Worm (Caenorhabditis elegans) whole organism, L1 larva: ENCODE data around the gene C01G10.10.

Source experiments
- alr-1 ChIP-seq: fragments of 200-800 bp; sonication (Bioruptor generic); optimal IDR thresholded peaks from 2 replicates; lab custom pipeline; 2018; ENCODE audit warnings: borderline replicate concordance, mild to moderate bottlenecking, missing genetic modification characterization, missing compliant biosample characterization
- ama-1 ChIP-seq: fragments of 150-350 bp; optimal IDR thresholded peaks from 2 replicates; lab custom pipeline; 2014
- blmp-1 ChIP-seq: fragments of 150-350 bp; optimal IDR thresholded peaks from 2 replicates; lab custom pipeline; 2014; ENCODE audit warnings: missing biosample characterization, missing genetic modification characterization
- ceh-63 ChIP-seq: fragments of 200-800 bp; sonication (Bioruptor generic); optimal IDR thresholded peaks from 2 replicates; lab custom pipeline; 2018; ENCODE audit warnings: mild to moderate bottlenecking, missing genetic modification characterization, missing compliant biosample characterization
- ceh-8 ChIP-seq: fragments of 200-800 bp; sonication (Bioruptor generic); optimal IDR thresholded peaks from 2 replicates; lab custom pipeline; 2018; ENCODE audit warnings: mild to moderate bottlenecking, missing genetic modification characterization, moderate library complexity, missing compliant biosample characterization
- grh-1 ChIP-seq: fragments of 200-800 bp; sonication (Bioruptor generic); IDR thresholded peaks from 2 replicates; pipeline ENCODE4 v1.3.6; 2022; ENCODE audit warnings: missing genetic modification reagents, missing genetic modification characterization, missing compliant biosample characterization
- isw-1 ChIP-seq: fragments of 200-800 bp; sonication (Bioruptor generic); IDR thresholded peaks from 2 replicates; pipeline ENCODE4 v1.3.6; 2022; ENCODE audit warnings: missing genetic modification characterization, missing compliant biosample characterization
- lin-39 ChIP-seq: fragments of 150-350 bp; optimal IDR thresholded peaks from 2 replicates; lab custom pipeline; 2014; ENCODE audit warnings: missing biosample characterization, missing genetic modification reagents, missing genetic modification characterization
- mep-1 ChIP-seq: fragments of 150-350 bp; optimal IDR thresholded peaks from 2 replicates; lab custom pipeline; 2014; ENCODE audit warnings: missing biosample characterization, missing genetic modification characterization
- nhr-11 ChIP-seq: fragments of 150-350 bp; optimal IDR thresholded peaks from 2 replicates; lab custom pipeline; 2014; ENCODE audit warnings: missing biosample characterization, missing genetic modification characterization
- pqm-1 ChIP-seq: sonication (generic microtip); optimal IDR thresholded peaks from 3 replicates; lab custom pipeline; 2017; ENCODE audit warnings: missing biosample characterization, missing genetic modification characterization
- tbx-2 ChIP-seq: sonication (generic microtip); optimal IDR thresholded peaks from 2 replicates; lab custom pipeline; 2016; ENCODE audit warnings: missing genetic modification characterization, missing compliant biosample characterization
- unc-30 ChIP-seq: sonication (generic microtip); optimal IDR thresholded peaks from 2 replicates; lab custom pipeline; 2017; ENCODE audit warnings: missing biosample characterization, missing genetic modification characterization
- unc-98 ChIP-seq: fragments of 200-800 bp; sonication (Bioruptor generic); IDR thresholded peaks from 2 replicates; pipeline ENCODE4 v1.3.6; 2022; ENCODE audit warnings: missing genetic modification characterization, missing compliant biosample characterization

- peak; percentile 58; the same call in 1 of the 2 replicates for TF ChIP-seq unc-98
- peak; percentile 79 for TF ChIP-seq mep-1 (tag; lab: Kevin White, UChicago)
- no peak for TF ChIP-seq lin-39
- TF ChIP-seq nhr-11: no peak
- TF ChIP-seq ceh-63 (GFP tag; lab: Kevin White, UChicago): no peak
- TF ChIP-seq ceh-8 (GFP tag; lab: Kevin White, UChicago): no peak
- TF ChIP-seq unc-30: no peak
- TF ChIP-seq grh-1 (GFP tag; lab: Robert Waterston, UW): 0 out of 2 replicates have a peak, but pooled peaks have one; percentile 34
- no peak for TF ChIP-seq pqm-1
- TF ChIP-seq tbx-2 (tag; lab: Kevin White, UChicago): peak; percentile 87
- no peak for TF ChIP-seq ama-1 (lab: Kevin White, UChicago)
- TF ChIP-seq blmp-1: peak; percentile 51
- TF ChIP-seq isw-1 (GFP tag; lab: Robert Waterston, UW): peak; percentile 46; the same call in 1 of the 2 replicates
- TF ChIP-seq alr-1: no peak
These were observed at the start of gene C01G10.10, which contains the start of gene C01G10.9 for ce11 chrV:15082291-15082690.
